Fruit fly (Drosophila melanogaster): ENCODE measurements around the gene CG5921.
A peak's percentile ranks its signal among the peaks of the same experiment; 100 is the strongest.

Gene CG5921

dm6 chrX:6081296-6081695 lies 30.7 kb downstream of the CG5921 start, which contains the start of gene CG4660:
Gene CG4660, minus strand, starts transcription at chrX:6081372.
- TF ChIP-seq noc (tag; optimal IDR thresholded peaks at IDR 0.05) = no peak

- no peak for TF ChIP-seq noc (tag; optimal IDR thresholded peaks at IDR 0.05)
Observed at dm6 chrX:6089679-6090460, 39.2 kb downstream of the CG5921 start, which contains the start of gene raptor. Gene raptor, minus strand, starts transcription at chrX:6090201.

- TF ChIP-seq noc (tag; optimal IDR thresholded peaks at IDR 0.05) = peak; percentile 45
Observed at dm6 chrX:6090809-6091667, 40.4 kb downstream of the CG5921 start, which contains the start of the genes Nep1 and Mipp2. Gene Nep1, plus strand, starts transcription at chrX:6091205. Gene Mipp2, minus strand, starts transcription at chrX:6091471.

dm6 chrX:6092235-6092634 lies 41.6 kb downstream of the CG5921 start:
- TF ChIP-seq noc (tag; optimal IDR thresholded peaks at IDR 0.05) = no peak

dm6 chrX:6094078-6094477 lies 43.5 kb downstream of the CG5921 start:
- TF ChIP-seq noc (tag; optimal IDR thresholded peaks at IDR 0.05) = no peak

- no peak for TF ChIP-seq noc (tag; optimal IDR thresholded peaks at IDR 0.05)
Observed at dm6 chrX:6094599-6094998, 44.0 kb downstream of the CG5921 start.

- TF ChIP-seq noc (tag; optimal IDR thresholded peaks at IDR 0.05) = peak; percentile 23
Observed at dm6 chrX:6097578-6097977, 47.0 kb downstream of the CG5921 start.

- TF ChIP-seq noc (tag; optimal IDR thresholded peaks at IDR 0.05) = no peak
Observed at dm6 chrX:6104724-6105123, 54.1 kb downstream of the CG5921 start.

- no peak for TF ChIP-seq noc (tag; optimal IDR thresholded peaks at IDR 0.05)
Observed at dm6 chrX:6109872-6110271, 59.2 kb downstream of the CG5921 start.
